Fruit fly (Drosophila melanogaster) whole organism, wandering third instar larva: Measurements from ENCODE around the gene ver.
A peak's percentile ranks its signal among the peaks of the same experiment; 100 is the strongest.

ENCODE experiments used
- Abd-B ChIP-seq: fragments of >200 bp; optimal IDR thresholded peaks from 2 replicates; lab custom pipeline; 2017; ENCODE audit warnings: missing biosample characterization, missing genetic modification characterization
- CG32264 ChIP-seq: fragments of 200-800 bp; sonication (Bioruptor generic); optimal IDR thresholded peaks from 2 replicates; lab custom pipeline; 2016; ENCODE audit warnings: missing biosample characterization, missing genetic modification characterization
- CG9705 ChIP-seq: fragments of 200-800 bp; sonication (Bioruptor generic); optimal IDR thresholded peaks from 2 replicates; lab custom pipeline; 2018; ENCODE audit warnings: missing biosample characterization, mild to moderate bottlenecking, missing genetic modification characterization
- CrebA ChIP-seq: fragments of 200-800 bp; sonication (Bioruptor generic); optimal IDR thresholded peaks from 2 replicates; lab custom pipeline; 2016; ENCODE audit warnings: missing biosample characterization, mild to moderate bottlenecking, missing genetic modification characterization, borderline replicate concordance
- Dfd ChIP-seq: fragments of >200 bp; optimal IDR thresholded peaks from 2 replicates; lab custom pipeline; 2017; ENCODE audit warnings: missing biosample characterization, missing genetic modification characterization
- Dif ChIP-seq: fragments of 200-275, 200-300 bp; sonication (Bioruptor generic); optimal IDR thresholded peaks from 2 replicates; lab custom pipeline; 2018; ENCODE audit warnings: missing biosample characterization, missing genetic modification characterization; ENCODE audit not compliant: partially characterized antibody
- GATAd ChIP-seq: sonication (Bioruptor generic); optimal IDR thresholded peaks from 2 replicates; lab custom pipeline; 2016; ENCODE audit warnings: missing biosample characterization, missing genetic modification characterization
- HLH106 ChIP-seq: fragments of 200-800 bp; optimal IDR thresholded peaks from 3 replicates; lab custom pipeline; 2019; ENCODE audit warnings: missing biosample characterization, mild to moderate bottlenecking, missing genetic modification characterization, moderate library complexity
- Hnf4 ChIP-seq: fragments of 200-800 bp; sonication (Bioruptor generic); optimal IDR thresholded peaks from 2 replicates; lab custom pipeline; 2016; ENCODE audit warnings: missing biosample characterization, mild to moderate bottlenecking, missing genetic modification characterization
- Hr78 ChIP-seq: fragments of >200 bp; optimal IDR thresholded peaks from 2 replicates; lab custom pipeline; 2017; ENCODE audit warnings: missing biosample characterization, missing genetic modification characterization
- Hr83 ChIP-seq: fragments of 200-300 bp; sonication (Bioruptor generic); optimal IDR thresholded peaks from 2 replicates; lab custom pipeline; 2016; ENCODE audit warnings: missing biosample characterization, mild to moderate bottlenecking, missing genetic modification characterization, moderate library complexity; ENCODE audit not compliant: poor library complexity, severe bottlenecking
- Jra ChIP-seq: sonication (Bioruptor generic); optimal IDR thresholded peaks from 2 replicates; lab custom pipeline; 2016; ENCODE audit warnings: missing biosample characterization, missing genetic modification characterization
- Mio ChIP-seq: sonication (Bioruptor generic); optimal IDR thresholded peaks from 2 replicates; lab custom pipeline; 2016; ENCODE audit warnings: missing biosample characterization, missing genetic modification characterization
- Myc ChIP-seq: fragments of >200 bp; optimal IDR thresholded peaks from 2 replicates; lab custom pipeline; 2017
- N ChIP-seq: fragments of >200 bp; optimal IDR thresholded peaks from 2 replicates; lab custom pipeline; 2018; ENCODE audit warnings: missing biosample characterization, missing external identifiers, missing genetic modification characterization
- OdsH ChIP-seq: fragments of 200-800 bp; sonication (Bioruptor generic); optimal IDR thresholded peaks from 2 replicates; lab custom pipeline; 2016; ENCODE audit warnings: missing biosample characterization, mild to moderate bottlenecking, missing genetic modification characterization
- Rel ChIP-seq, 2 experiments: fragments of 200-800 bp; sonication (Bioruptor generic) in 1 of 2; optimal IDR thresholded peaks; 2 replicates in 1 of 2; 3 replicates in 1 of 2; lab custom pipeline; 2016 to 2019; ENCODE audit warnings: mild to moderate bottlenecking in 2 of 2, missing biosample characterization in 2 of 2, missing genetic modification characterization in 2 of 2, moderate library complexity in 1 of 2
- Sp1 ChIP-seq: fragments of 200-800 bp; sonication (Bioruptor generic); optimal IDR thresholded peaks from 3 replicates; lab custom pipeline; 2019; ENCODE audit warnings: missing biosample characterization, mild to moderate bottlenecking, missing genetic modification characterization, moderate library complexity
- Vsx2 ChIP-seq: fragments of 200-300, 225-300 bp; sonication (Bioruptor generic); optimal IDR thresholded peaks from 2 replicates; lab custom pipeline; 2018; ENCODE audit warnings: missing biosample characterization, missing genetic modification characterization; ENCODE audit not compliant: partially characterized antibody
- br ChIP-seq: fragments of 200-800 bp; sonication (Bioruptor generic); optimal IDR thresholded peaks from 2 replicates; lab custom pipeline; 2016; ENCODE audit warnings: missing biosample characterization, missing genetic modification characterization
- brk ChIP-seq: fragments of 200-800 bp; sonication (Bioruptor generic); optimal IDR thresholded peaks from 2 replicates; lab custom pipeline; 2016; ENCODE audit warnings: missing biosample characterization, mild to moderate bottlenecking, missing genetic modification characterization
- dl ChIP-seq, 2 experiments: fragments of 175-275, 200-275 bp in 1 of 2; fragments of 200-275 bp in 1 of 2; sonication (Bioruptor generic); optimal IDR thresholded peaks; lab custom pipeline; 2018; ENCODE audit warnings: mild to moderate bottlenecking in 2 of 2, missing biosample characterization in 2 of 2, missing genetic modification characterization in 2 of 2, moderate library complexity in 2 of 2; ENCODE audit not compliant: partially characterized antibody in 2 of 2, insufficient read depth in 1 of 2
- dmrt93B ChIP-seq: fragments of 200-800 bp; sonication (Bioruptor generic); optimal IDR thresholded peaks from 2 replicates; lab custom pipeline; 2018; ENCODE audit warnings: missing biosample characterization, mild to moderate bottlenecking, missing genetic modification characterization
- dsf ChIP-seq: sonication (Bioruptor generic); optimal IDR thresholded peaks from 2 replicates; lab custom pipeline; 2016; ENCODE audit warnings: missing biosample characterization, missing genetic modification characterization, borderline replicate concordance
- ey ChIP-seq: fragments of 200-800 bp; sonication (Bioruptor generic); optimal IDR thresholded peaks from 2 replicates; lab custom pipeline; 2016; ENCODE audit warnings: missing biosample characterization, missing genetic modification characterization
- foxo ChIP-seq, 2 experiments: fragments of 200-800 bp; sonication (Bioruptor generic); optimal IDR thresholded peaks; 2 replicates in 1 of 2; 3 replicates in 1 of 2; lab custom pipeline; 2016 to 2017; ENCODE audit warnings: missing biosample characterization in 2 of 2, missing genetic modification characterization in 2 of 2
- fru ChIP-seq: fragments of 200-800 bp; sonication (Bioruptor generic); optimal IDR thresholded peaks from 3 replicates; lab custom pipeline; 2016; ENCODE audit warnings: missing biosample characterization, mild to moderate bottlenecking, missing genetic modification characterization
- h ChIP-seq: fragments of 200-800 bp; sonication (Bioruptor generic); optimal IDR thresholded peaks from 3 replicates; lab custom pipeline; 2016; ENCODE audit warnings: missing biosample characterization, mild to moderate bottlenecking, missing genetic modification characterization
- jim ChIP-seq: fragments of 175-275, 200-325 bp; sonication (Bioruptor generic); optimal IDR thresholded peaks from 2 replicates; lab custom pipeline; 2016; ENCODE audit warnings: missing biosample characterization, mild to moderate bottlenecking, missing genetic modification characterization
- lola ChIP-seq: fragments of >200 bp; optimal IDR thresholded peaks from 2 replicates; lab custom pipeline; 2017; ENCODE audit warnings: missing biosample characterization, missing genetic modification characterization
- pan ChIP-seq: fragments of >200 bp; optimal IDR thresholded peaks from 2 replicates; lab custom pipeline; 2017
- psq ChIP-seq: fragments of 200-800 bp; sonication (Bioruptor generic); optimal IDR thresholded peaks from 3 replicates; lab custom pipeline; 2017; ENCODE audit warnings: missing biosample characterization, mild to moderate bottlenecking, missing genetic modification characterization, moderate library complexity
- rgr ChIP-seq: fragments of 200-800 bp; sonication (Bioruptor generic); optimal IDR thresholded peaks from 3 replicates; lab custom pipeline; 2016; ENCODE audit warnings: missing biosample characterization, mild to moderate bottlenecking, missing genetic modification characterization
- sage ChIP-seq: fragments of 200-800 bp; sonication (Bioruptor generic); optimal IDR thresholded peaks from 2 replicates; lab custom pipeline; 2016; ENCODE audit warnings: missing biosample characterization, mild to moderate bottlenecking, missing genetic modification characterization
- sv ChIP-seq: fragments of 200-800 bp; sonication (Bioruptor generic); optimal IDR thresholded peaks from 3 replicates; lab custom pipeline; 2016; ENCODE audit warnings: missing biosample characterization, missing genetic modification characterization
- tai ChIP-seq: sonication (Bioruptor generic); optimal IDR thresholded peaks from 2 replicates; lab custom pipeline; 2016; ENCODE audit warnings: missing biosample characterization, missing genetic modification characterization
- usp ChIP-seq: fragments of >200 bp; optimal IDR thresholded peaks from 2 replicates; lab custom pipeline; 2017; ENCODE audit warnings: missing biosample characterization, missing genetic modification characterization
- woc ChIP-seq: sonication (Bioruptor generic); optimal IDR thresholded peaks from 2 replicates; lab custom pipeline; 2016; ENCODE audit warnings: missing biosample characterization, mild to moderate bottlenecking, missing genetic modification characterization

Gene ver

DNA sequence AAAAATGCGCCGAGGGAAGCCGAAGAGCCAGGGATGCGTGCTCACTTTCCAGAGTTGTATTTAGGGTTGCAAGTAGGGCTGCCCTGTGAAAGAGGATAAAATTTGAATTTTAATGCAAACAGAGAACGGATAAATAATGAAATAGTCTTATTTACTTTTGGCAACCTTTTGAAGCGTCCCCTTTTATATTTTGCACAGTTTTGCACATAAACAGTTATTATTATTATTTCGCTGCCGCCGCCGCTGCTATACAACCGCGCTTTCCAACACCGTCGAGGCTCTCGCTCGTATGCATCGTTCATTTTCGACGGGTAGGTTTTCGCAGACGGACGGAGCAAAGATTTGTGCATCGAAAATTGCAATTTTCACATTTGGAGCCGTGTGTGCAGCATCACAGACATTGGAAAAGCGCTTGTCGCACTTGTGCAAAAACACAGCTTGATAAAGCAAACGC, 9.0 kb upstream of the ver start, which contains the start of the genes sti and tral:
sti (minus strand) TSS at position 54 of the 454 bp plus-strand sequence.
tral (plus strand) TSS at position 298 of the 454 bp plus-strand sequence.
- TF ChIP-seq CG32264 (GFP tag; lab: Kevin White, UChicago) (peak; percentile 77), sv (GFP tag; lab: Kevin White, UChicago) (peak; percentile 93), Hr83 (GFP tag; lab: Kevin White, UChicago) (peak; percentile 72), dmrt93B (GFP tag; lab: Kevin White, UChicago) (peak; percentile 77), usp (GFP tag; lab: Kevin White, UChicago) (no peak), Sp1 (peak; percentile 80), woc (peak; percentile 58), lola (GFP tag; lab: Kevin White, UChicago) (no peak), HLH106 (peak; percentile 85), CG9705 (GFP tag; lab: Kevin White, UChicago) (peak; percentile 86), Abd-B (GFP tag; lab: Kevin White, UChicago) (no peak), pan (lab: Kevin White, UChicago) (no peak), psq (GFP tag; lab: Kevin White, UChicago) (peak; percentile 79), brk (GFP tag; lab: Kevin White, UChicago) (no peak), Jra (peak; percentile 91), Hnf4 (GFP tag; lab: Kevin White, UChicago) (peak; percentile 94), fru (peak; percentile 90), Dif (no peak), ey (peak; percentile 90), Hr78 (GFP tag; lab: Kevin White, UChicago) (no peak), tai (GFP tag; lab: Kevin White, UChicago) (no peak), N (GFP tag; lab: Kevin White, UChicago) (no peak), dl (GFP tag; optimal IDR thresholded peaks at IDR 0.05; lab: Kevin White, UChicago; ENCODE audit: insufficient read depth in 1 of 2, partially characterized antibody in 2 of 2) (no peak), dsf (peak; percentile 68), CrebA (GFP tag; lab: Kevin White, UChicago) (no peak), Mio (GFP tag; lab: Kevin White, UChicago) (no peak), Myc (lab: Kevin White, UChicago) (peak; percentile 80), h (GFP tag; lab: Kevin White, UChicago) (peak; percentile 93), rgr (GFP tag; lab: Kevin White, UChicago) (peak; percentile 90), jim (peak; percentile 30), br (GFP tag; lab: Kevin White, UChicago) (peak; percentile 94), foxo (GFP tag; optimal IDR thresholded peaks at IDR 0.05; lab: Kevin White, UChicago) (peak; percentile 5 to 93), GATAd (GFP tag; lab: Kevin White, UChicago) (peak; percentile 74), OdsH (GFP tag; lab: Kevin White, UChicago) (peak; percentile 83), Vsx2 (GFP tag; lab: Kevin White, UChicago) (no peak), Dfd (GFP tag; lab: Kevin White, UChicago) (no peak), Rel (GFP tag; optimal IDR thresholded peaks at IDR 0.05; lab: Kevin White, UChicago) (peak; percentile 23), Rel (tag; optimal IDR thresholded peaks at IDR 0.05; lab: Kevin White, UChicago) (peak; percentile 50), sage (GFP tag; lab: Kevin White, UChicago) (no peak)

DNA sequence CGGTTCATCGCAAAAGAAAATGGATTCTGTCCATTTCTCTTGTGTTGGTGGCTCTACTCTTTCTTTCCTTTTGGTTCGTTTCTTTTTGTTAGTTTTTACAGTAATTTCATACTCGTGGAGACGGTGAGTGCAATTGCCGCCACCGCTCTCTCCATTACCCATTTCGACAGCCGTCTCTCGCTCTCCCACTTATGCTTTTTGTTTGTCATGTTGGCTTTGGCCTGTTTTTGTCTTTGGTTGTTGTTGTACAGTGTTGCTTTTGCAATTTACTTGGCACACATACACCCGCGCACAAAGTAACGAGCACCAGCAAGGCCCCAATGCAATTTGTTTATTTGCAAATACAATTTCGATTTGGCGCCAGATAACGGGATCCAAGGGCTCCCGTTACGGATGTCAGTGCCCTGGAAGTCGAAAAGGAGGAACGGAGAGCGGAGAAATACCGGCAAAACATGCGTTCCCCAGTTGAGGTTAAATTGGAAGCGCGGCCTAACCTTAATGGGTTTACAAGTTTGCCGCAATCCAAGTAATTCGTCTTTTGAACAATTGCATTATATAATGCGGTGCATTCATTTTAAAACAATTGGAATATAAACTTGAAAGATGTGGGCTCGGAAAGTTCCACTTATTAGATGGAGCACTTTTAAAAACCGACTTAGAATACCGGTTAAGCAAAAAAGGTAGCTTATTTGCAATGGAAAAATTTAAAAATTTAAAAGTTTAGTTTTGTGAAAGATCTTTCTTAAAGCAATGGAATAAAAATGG, 7.9 kb upstream of the ver start:
- TF ChIP-seq Sp1 (peak; percentile 32), foxo (GFP tag; optimal IDR thresholded peaks at IDR 0.05; lab: Kevin White, UChicago) (no peak), dl (GFP tag; optimal IDR thresholded peaks at IDR 0.05; lab: Kevin White, UChicago; ENCODE audit: insufficient read depth in 1 of 2, partially characterized antibody in 2 of 2) (peak in 1 of 2 experiments; percentile 1), Dif (peak; percentile 30), psq (GFP tag; lab: Kevin White, UChicago) (peak; percentile 3), fru (peak; percentile 96), OdsH (GFP tag; lab: Kevin White, UChicago) (peak; percentile 24), Vsx2 (GFP tag; lab: Kevin White, UChicago) (no peak), HLH106 (no peak)
